Worm (Caenorhabditis elegans): ENCODE data around the gene ZK688.12.

DNA sequence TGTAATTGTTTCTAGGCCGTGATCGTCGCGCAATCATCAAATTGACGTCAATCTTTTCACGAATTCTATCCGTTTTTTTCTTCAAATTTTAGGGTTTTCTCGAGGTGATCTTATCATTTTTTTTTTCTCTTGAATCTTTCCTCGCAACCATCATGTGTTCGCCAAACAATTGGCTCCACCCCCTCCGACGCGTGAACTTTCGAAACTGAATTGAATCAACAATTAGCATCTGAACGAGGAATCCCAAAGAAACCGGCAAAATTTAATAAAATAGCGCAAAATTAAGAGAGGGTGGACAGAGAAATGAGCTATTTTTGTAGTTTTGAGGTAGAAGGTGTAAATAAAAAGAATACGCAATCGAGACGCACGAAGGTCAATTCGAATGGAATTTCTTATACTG lies 40.6 kb downstream of the ZK688.12 start:
- TF ChIP-seq sea-1 (GFP tag; conservative IDR thresholded peaks at IDR 0.05), result no peak
- no peak for TF ChIP-seq ceh-36 (tag; optimal IDR thresholded peaks at IDR 0.05)
- TF ChIP-seq hmbx-1 (tag; optimal IDR thresholded peaks at IDR 0.05), result no peak
- no peak for TF ChIP-seq hmg-4 (GFP tag; optimal IDR thresholded peaks at IDR 0.05)
- TF ChIP-seq aly-1 (tag; optimal IDR thresholded peaks at IDR 0.05), result no peak
- TF ChIP-seq F13C5.2 (tag; optimal IDR thresholded peaks at IDR 0.05), result no peak

Measured in whole organism, early embryonic.